Fruit fly (Drosophila melanogaster): ENCODE results near the gene CG13933.

CG13933 gene

dm6 chr3L:1730873-1731272 lies 44.1 kb downstream of the CG13933 start, which contains the start of gene drpr (continued):
- TF ChIP-seq CG6813 (GFP tag; optimal IDR thresholded peaks at IDR 0.05) (no peak), ranshi (GFP tag; IDR thresholded peaks at IDR 0.05) (no peak; the same call in 1 of the 2 replicates), sim (GFP tag; IDR thresholded peaks at IDR 0.05) (no peak), NC2α (GFP tag; optimal IDR thresholded peaks at IDR 0.05) (no peak), Side (GFP tag; optimal IDR thresholded peaks at IDR 0.05) (no peak), pum (GFP tag; optimal IDR thresholded peaks at IDR 0.05) (no peak), Poxn (GFP tag; IDR thresholded peaks at IDR 0.05) (no peak), CG2199 (GFP tag; IDR thresholded peaks at IDR 0.05) (0 out of 3 replicates have a peak, but pooled peaks have one; percentile 24), CG18599 (GFP tag; optimal IDR thresholded peaks at IDR 0.05) (no peak), Asciz (GFP tag; optimal IDR thresholded peaks at IDR 0.05) (no peak), cato (GFP tag; optimal IDR thresholded peaks at IDR 0.05; ENCODE audit: borderline replicate concordance) (no peak), salm (tag; optimal IDR thresholded peaks at IDR 0.05) (no peak), CG32532 (GFP tag; IDR thresholded peaks at IDR 0.05) (no peak), eyg (GFP tag; optimal IDR thresholded peaks at IDR 0.05) (peak; percentile 6), wor (GFP tag; IDR thresholded peaks at IDR 0.05) (no peak), crc (GFP tag; optimal IDR thresholded peaks at IDR 0.05) (no peak), Ssrp (tag; optimal IDR thresholded peaks at IDR 0.05) (no peak), esg (GFP tag; conservative IDR thresholded peaks at IDR 0.05) (no peak), jumu (GFP tag; optimal IDR thresholded peaks at IDR 0.05) (no peak), wek (GFP tag; optimal IDR thresholded peaks at IDR 0.05) (peak; percentile 30), Dfd (GFP tag; optimal IDR thresholded peaks at IDR 0.05) (no peak), CG16779 (GFP tag; IDR thresholded peaks at IDR 0.05) (no peak), CG16863 (GFP tag; optimal IDR thresholded peaks at IDR 0.05) (no peak), schlank (tag; optimal IDR thresholded peaks at IDR 0.05) (no peak), CG8478 (optimal IDR thresholded peaks at IDR 0.05) (no peak), scrt (GFP tag; optimal IDR thresholded peaks at IDR 0.05) (peak; percentile 31), az2 (GFP tag; optimal IDR thresholded peaks at IDR 0.05) (no peak), amos (GFP tag; IDR thresholded peaks at IDR 0.05; ENCODE audit: partially characterized antibody) (peak; percentile 54; the same call in 1 of the 2 replicates), twi (tag; optimal IDR thresholded peaks at IDR 0.05) (no peak), stc (GFP tag; IDR thresholded peaks at IDR 0.05) (no peak; the same call in 1 of the 2 replicates), CG13123 (GFP tag; optimal IDR thresholded peaks at IDR 0.05) (no peak), MBD-R2 (GFP tag; IDR thresholded peaks at IDR 0.05) (peak; percentile 86), Hey (tag; optimal IDR thresholded peaks at IDR 0.05) (no peak), slp2 (GFP tag; optimal IDR thresholded peaks at IDR 0.05) (no peak), CG1647 (GFP tag; optimal IDR thresholded peaks at IDR 0.05) (no peak), CG31388 (GFP tag; optimal IDR thresholded peaks at IDR 0.05) (no peak), dan (GFP tag; IDR thresholded peaks at IDR 0.05) (no peak), CG4617 (GFP tag; optimal IDR thresholded peaks at IDR 0.05; ENCODE audit: borderline replicate concordance) (peak; percentile 60), CG17912 (GFP tag; optimal IDR thresholded peaks at IDR 0.05) (no peak), gt (GFP tag; IDR thresholded peaks at IDR 0.05) (no peak), Dip3 (GFP tag; optimal IDR thresholded peaks at IDR 0.05) (no peak), Dref (GFP tag; IDR thresholded peaks at IDR 0.05) (peak; percentile 34), CG7556 (GFP tag; optimal IDR thresholded peaks at IDR 0.05) (no peak), run (tag; optimal IDR thresholded peaks at IDR 0.05) (peak; percentile 16), yki (optimal IDR thresholded peaks at IDR 0.05) (no peak), GATAe (GFP tag; conservative IDR thresholded peaks at IDR 0.05) (no peak), CrebB (tag; optimal IDR thresholded peaks at IDR 0.05) (no peak), CG8388 (GFP tag; optimal IDR thresholded peaks at IDR 0.05) (peak; percentile 18), ken (GFP tag; IDR thresholded peaks at IDR 0.05) (0 out of 3 replicates have a peak, but pooled peaks have one; percentile 3), CG15696 (tag; optimal IDR thresholded peaks at IDR 0.05) (peak; percentile 4), CG11247 (GFP tag; IDR thresholded peaks at IDR 0.05) (no peak), CG34422 (GFP tag; IDR thresholded peaks at IDR 0.05) (peak; percentile 71), pho (GFP tag; optimal IDR thresholded peaks at IDR 0.05) (no peak)
